Worm (Caenorhabditis elegans) whole organism, young adult: ENCODE measurements around the gene spe-39.

Experiments used
- C17E4.6 ChIP-seq: fragments of 200-800 bp; sonication (Bioruptor generic); IDR thresholded peaks from 2 replicates; pipeline ENCODE4 v1.3.6; 2022; ENCODE audit warnings: missing genetic modification reagents, missing genetic modification characterization, missing compliant biosample characterization
- ZK185.1 ChIP-seq: sonication (generic microtip); optimal IDR thresholded peaks from 2 replicates; lab custom pipeline; 2016; ENCODE audit warnings: mild to moderate bottlenecking, missing genetic modification characterization, missing compliant biosample characterization; ENCODE audit not compliant: poor library complexity, severe bottlenecking
- fkh-3 ChIP-seq: sonication (generic microtip); optimal IDR thresholded peaks from 2 replicates; lab custom pipeline; 2016; ENCODE audit warnings: mild to moderate bottlenecking, missing genetic modification characterization, missing compliant biosample characterization
- let-526 ChIP-seq: fragments of 200-800 bp; sonication (Bioruptor generic); IDR thresholded peaks from 2 replicates; pipeline ENCODE4 v1.3.6; 2022; ENCODE audit warnings: missing genetic modification reagents, missing genetic modification characterization, missing compliant biosample characterization
- pha-4 ChIP-seq: fragments of 150-350 bp; sonication (generic microtip); optimal IDR thresholded peaks from 2 replicates; lab custom pipeline; 2014; ENCODE audit warnings: missing biosample characterization, missing genetic modification reagents, missing genetic modification characterization
- snpc-1.3 ChIP-seq: sonication (generic microtip); optimal IDR thresholded peaks from 2 replicates; lab custom pipeline; 2017; ENCODE audit warnings: missing genetic modification characterization, mild to moderate bottlenecking, missing compliant biosample characterization, antibody characterized with exemption, moderate library complexity, missing genotype, missing genetic modification reagents; ENCODE audit not compliant: insufficient read depth
- snpc-4 ChIP-seq, 5 experiments: fragments of 150-350 bp in 1 of 5; sonication (generic microtip) in 4 of 5; optimal IDR thresholded peaks; 2 replicates each; lab custom pipeline; 2014 to 2018; ENCODE audit warnings: missing genetic modification characterization in 5 of 5, missing biosample characterization in 3 of 5, antibody characterized with exemption in 2 of 5, mild to moderate bottlenecking in 2 of 5, missing compliant biosample characterization in 2 of 5, missing genotype in 2 of 5, moderate library complexity in 2 of 5, missing genetic modification reagents in 1 of 5
- sptf-2 ChIP-seq: fragments of 200-800 bp; sonication (Bioruptor generic); optimal IDR thresholded peaks from 2 replicates; lab custom pipeline; 2018; ENCODE audit warnings: mild to moderate bottlenecking, missing genetic modification characterization, missing compliant biosample characterization
- tbx-9 ChIP-seq: sonication (generic microtip); optimal IDR thresholded peaks from 2 replicates; lab custom pipeline; 2016; ENCODE audit warnings: borderline replicate concordance, missing genetic modification characterization, inconsistent platforms, missing compliant biosample characterization
- zfh-2 ChIP-seq: fragments of 200-800 bp; sonication (Bioruptor generic); conservative IDR thresholded peaks from 2 replicates; pipeline ENCODE4 v1.3.6; 2022; ENCODE audit warnings: missing genetic modification reagents, missing genetic modification characterization, missing compliant biosample characterization
- ztf-22 ChIP-seq: fragments of 200-800 bp; sonication (Bioruptor generic); optimal IDR thresholded peaks from 2 replicates; lab custom pipeline; 2018; ENCODE audit warnings: mild to moderate bottlenecking, missing genetic modification characterization, moderate library complexity, missing compliant biosample characterization
- ztf-25 ChIP-seq: fragments of 200-800 bp; sonication (Bioruptor generic); IDR thresholded peaks from 2 replicates; pipeline ENCODE4 v1.3.6; 2022; ENCODE audit warnings: missing genetic modification reagents, missing genetic modification characterization, missing compliant biosample characterization

DNA sequence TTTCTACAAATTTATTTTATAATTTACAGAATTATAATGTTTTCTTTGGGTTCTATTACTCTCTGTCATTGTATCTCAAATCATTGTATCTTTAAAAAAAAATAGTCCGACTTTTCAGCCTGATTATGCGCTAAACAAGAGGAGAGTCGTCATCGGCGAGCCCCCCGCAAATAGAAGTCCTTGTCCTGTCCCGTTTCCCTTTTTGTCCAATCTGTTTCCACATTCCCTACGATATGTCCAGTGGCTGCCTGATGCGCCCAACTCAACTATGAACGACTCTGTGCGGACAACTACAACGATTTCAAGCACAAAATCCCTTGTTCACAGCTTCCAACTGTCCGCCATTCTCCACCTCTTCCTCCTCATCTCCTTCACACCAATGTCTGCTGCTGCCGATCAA lies 27.2 kb upstream of the spe-39 start, which contains the start of gene dbl-1:
- TF ChIP-seq pha-4 (tag; lab: Kevin White, UChicago) (no peak), ZK185.1 (no peak), let-526 (no peak), ztf-22 (no peak), tbx-9 (no peak), fkh-3 (tag; lab: Kevin White, UChicago) (no peak), sptf-2 (GFP tag; lab: Kevin White, UChicago) (no peak), snpc-4 (GFP tag; optimal IDR thresholded peaks at IDR 0.05; lab: Kevin White, UChicago) (no peak), snpc-4 (tag; optimal IDR thresholded peaks at IDR 0.05; lab: Kevin White, UChicago) (no peak), ztf-25 (GFP tag; lab: Robert Waterston, UW) (no peak), C17E4.6 (GFP tag; lab: Robert Waterston, UW) (no peak), snpc-1.3 (no peak), zfh-2 (GFP tag; lab: Robert Waterston, UW) (peak; percentile 46; the same call in 1 of the 2 replicates)
